Fruit fly (Drosophila melanogaster) whole organism, adult: ENCODE measurements around the gene Or85a.

Experiments
- CG12768 ChIP-seq: fragments of 200-800 bp; sonication (Bioruptor generic); optimal IDR thresholded peaks from 2 replicates; lab custom pipeline; 2017; ENCODE audit warnings: missing biosample characterization, missing genetic modification characterization, mild to moderate bottlenecking, moderate library complexity, missing genetic modification reagents
- CG33017 ChIP-seq: fragments of 200-800 bp; sonication (Bioruptor generic); optimal IDR thresholded peaks from 2 replicates; lab custom pipeline; 2018; ENCODE audit warnings: missing biosample characterization, mild to moderate bottlenecking, missing genetic modification characterization, moderate library complexity
- CG5204 ChIP-seq: fragments of 200-800 bp; sonication (Bioruptor generic); optimal IDR thresholded peaks from 2 replicates; lab custom pipeline; 2016; ENCODE audit warnings: missing biosample characterization, missing genetic modification characterization
- CG7045 ChIP-seq: fragments of 200-800 bp; sonication (Bioruptor generic); optimal IDR thresholded peaks from 2 replicates; lab custom pipeline; 2017; ENCODE audit warnings: missing biosample characterization, mild to moderate bottlenecking, missing genetic modification characterization
- Hr96 ChIP-seq: fragments of 200-800 bp; sonication (Bioruptor generic); optimal IDR thresholded peaks from 2 replicates; lab custom pipeline; 2016; ENCODE audit warnings: missing biosample characterization, missing genetic modification characterization
- Mnt ChIP-seq: fragments of 200-800 bp; sonication (Bioruptor generic); optimal IDR thresholded peaks from 2 replicates; lab custom pipeline; 2016; ENCODE audit warnings: missing biosample characterization, mild to moderate bottlenecking, missing genetic modification characterization
- bab1 ChIP-seq: fragments of 200-800 bp; sonication (Bioruptor generic); optimal IDR thresholded peaks from 3 replicates; lab custom pipeline; 2019; ENCODE audit warnings: missing biosample characterization, mild to moderate bottlenecking, missing genetic modification characterization, moderate library complexity
- cic ChIP-seq: fragments of 200-800 bp; sonication (Bioruptor generic); optimal IDR thresholded peaks from 2 replicates; lab custom pipeline; 2017; ENCODE audit warnings: missing biosample characterization, mild to moderate bottlenecking, missing genetic modification characterization, moderate library complexity
- cnc ChIP-seq, 2 experiments: fragments of >200 bp; optimal IDR thresholded peaks; 2 replicates each; lab custom pipeline; 2017
- kay ChIP-seq: fragments of 200-800 bp; sonication (Bioruptor generic); peaks from one replicate; lab custom pipeline; 2016; ENCODE audit warnings: missing biosample characterization, missing genetic modification characterization, borderline replicate concordance

dm6 chr3R:8275031-8275430, 46.5 kb upstream of the Or85a start:
- no peak for TF ChIP-seq kay (GFP tag; lab: Kevin White, UChicago)
- no peak for TF ChIP-seq CG12768 (GFP tag; lab: Kevin White, UChicago)
- no peak for TF ChIP-seq bab1 (GFP tag; lab: Kevin White, UChicago)
- TF ChIP-seq cnc (optimal IDR thresholded peaks at IDR 0.05; lab: Kevin White, UChicago), result no peak
- no peak for TF ChIP-seq CG5204
- TF ChIP-seq CG33017 (tag; lab: Kevin White, UChicago), result no peak
- no peak for TF ChIP-seq Mnt (GFP tag; lab: Kevin White, UChicago)
- no peak for TF ChIP-seq cic
- TF ChIP-seq CG7045, result no peak
- TF ChIP-seq Hr96 (GFP tag; lab: Kevin White, UChicago), result no peak
